Worm (Caenorhabditis elegans) whole organism, midembryonic: ENCODE data around the gene mdf-1.

Source experiments
- T22C8.4 ChIP-seq: fragments of 200-800 bp; sonication (Bioruptor generic); IDR thresholded peaks from 2 replicates; pipeline ENCODE4 v1.3.6; 2022; ENCODE audit warnings: missing genetic modification characterization, missing compliant biosample characterization
- flt-1 ChIP-seq: fragments of 200-800 bp; sonication (Bioruptor generic); IDR thresholded peaks from 2 replicates; pipeline ENCODE4 v1.3.6; 2022; ENCODE audit warnings: missing genetic modification characterization, missing compliant biosample characterization
- med-1 ChIP-seq: sonication (generic microtip); optimal IDR thresholded peaks from 2 replicates; lab custom pipeline; 2017; ENCODE audit warnings: missing genetic modification characterization, mild to moderate bottlenecking, missing compliant biosample characterization, antibody characterized with exemption, missing genetic modification reagents; ENCODE audit not compliant: insufficient read depth
- tab-1 ChIP-seq: fragments of 200-800 bp; sonication (Bioruptor generic); IDR thresholded peaks from 2 replicates; pipeline ENCODE4 v1.3.6; 2022; ENCODE audit warnings: missing genetic modification characterization, missing compliant biosample characterization
- ztf-23 ChIP-seq: fragments of 200-800 bp; sonication (Bioruptor generic); IDR thresholded peaks from 2 replicates; pipeline ENCODE4 v1.3.6; 2022; ENCODE audit warnings: missing genetic modification reagents, missing genetic modification characterization, missing compliant biosample characterization
- ztf-29 ChIP-seq: fragments of 200-800 bp; sonication (Bioruptor generic); IDR thresholded peaks from 2 replicates; pipeline ENCODE4 v1.3.6; 2022; ENCODE audit warnings: missing genetic modification reagents, missing genetic modification characterization, missing compliant biosample characterization

- TF ChIP-seq ztf-23 (GFP tag; lab: Robert Waterston, UW) (no peak), tab-1 (GFP tag; lab: Robert Waterston, UW) (no peak), flt-1 (GFP tag; lab: Robert Waterston, UW) (no peak), med-1 (GFP tag; lab: Kevin White, UChicago) (no peak), T22C8.4 (no peak), ztf-29 (GFP tag; lab: Robert Waterston, UW) (no peak)
Observed at ce11 chrV:9539638-9540037, 4.4 kb downstream of the mdf-1 start, which contains the start of gene C50F4.12.
